Fruit fly (Drosophila melanogaster): ENCODE results near the gene Tdrd3.

Gene Tdrd3

DNA sequence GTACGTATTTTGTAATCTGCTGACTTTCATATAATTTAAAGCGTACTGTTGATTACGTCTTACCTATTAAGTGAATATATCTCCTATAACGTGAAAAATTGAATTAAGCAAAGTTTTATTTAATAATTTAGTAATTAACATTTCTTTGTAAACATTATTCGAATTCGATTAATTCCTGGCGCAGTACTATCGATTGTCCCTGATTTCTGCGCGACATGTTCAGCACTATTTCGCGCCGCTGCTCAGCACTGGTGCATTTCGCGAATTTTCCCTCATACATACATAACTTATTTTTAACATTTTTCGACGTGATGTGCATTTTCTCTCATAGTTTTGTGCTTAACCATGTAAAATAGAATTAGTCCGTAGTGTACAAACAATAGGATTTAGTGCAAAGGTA, 3.1 kb downstream of the Tdrd3 start, which contains the start of gene Helz (continued):
- TF ChIP-seq HLH3B (GFP tag; IDR thresholded peaks at IDR 0.05) (no peak), sqz (GFP tag; optimal IDR thresholded peaks at IDR 0.05) (no peak), bigmax (GFP tag; optimal IDR thresholded peaks at IDR 0.05) (no peak), CG11456 (GFP tag; IDR thresholded peaks at IDR 0.05) (peak; percentile 30; the same call in 1 of the 3 replicates), pnt (GFP tag; optimal IDR thresholded peaks at IDR 0.05) (no peak), Awh (GFP tag; IDR thresholded peaks at IDR 0.05) (no peak), tna (GFP tag; IDR thresholded peaks at IDR 0.05; ENCODE audit: partially characterized antibody) (no peak), Optix (GFP tag; IDR thresholded peaks at IDR 0.05) (no peak)

DNA sequence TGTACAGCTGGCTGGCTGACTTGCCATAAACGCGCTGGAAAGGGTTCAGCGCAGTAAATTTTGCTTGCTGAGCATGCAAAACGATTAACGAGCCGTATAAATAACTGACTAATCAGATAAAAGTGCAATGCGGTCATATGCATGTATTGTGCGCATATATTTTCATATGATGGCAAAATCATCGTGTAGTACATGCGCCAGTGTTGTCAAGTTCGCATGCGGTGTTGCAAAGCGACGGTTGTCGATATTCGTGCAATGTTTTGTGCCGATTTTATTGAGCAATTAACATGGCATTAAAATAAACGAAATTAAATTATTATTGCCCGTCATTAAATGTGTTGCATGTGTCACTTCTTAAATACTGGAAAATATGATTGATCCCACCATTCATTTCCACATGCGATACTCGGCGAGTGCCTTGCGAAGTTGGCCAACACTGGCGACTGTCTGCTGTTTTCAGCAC, 3.6 kb downstream of the Tdrd3 start:
- TF ChIP-seq Dfd (GFP tag; optimal IDR thresholded peaks at IDR 0.05) (no peak), en (GFP tag; optimal IDR thresholded peaks at IDR 0.05) (peak; percentile 77), grau (tag; optimal IDR thresholded peaks at IDR 0.05) (peak; percentile 67), Ets97D (GFP tag; optimal IDR thresholded peaks at IDR 0.05) (peak; percentile 70), cg (GFP tag; optimal IDR thresholded peaks at IDR 0.05) (peak; percentile 46), disco-r (GFP tag; optimal IDR thresholded peaks at IDR 0.05) (peak; percentile 76), Deaf1 (tag; optimal IDR thresholded peaks at IDR 0.05) (no peak), slou (GFP tag; optimal IDR thresholded peaks at IDR 0.05) (peak; percentile 64), Dll (GFP tag; IDR thresholded peaks at IDR 0.05; ENCODE audit: partially characterized antibody) (peak; percentile 85), bsh (GFP tag; optimal IDR thresholded peaks at IDR 0.05) (peak in 1 of 2 experiments; percentile 58), hkb (optimal IDR thresholded peaks at IDR 0.05) (peak; percentile 47), hkb (GFP tag; IDR thresholded peaks at IDR 0.05) (peak; percentile 69), CG2199 (GFP tag; IDR thresholded peaks at IDR 0.05) (0 out of 3 replicates have a peak, but pooled peaks have one; percentile 64), insv (GFP tag; optimal IDR thresholded peaks at IDR 0.05) (no peak), CG13424 (tag; optimal IDR thresholded peaks at IDR 0.05) (peak; percentile 56), CG9727 (GFP tag; optimal IDR thresholded peaks at IDR 0.05) (peak; percentile 64), CG34224 (GFP tag; IDR thresholded peaks at IDR 0.05; ENCODE audit: partially characterized antibody) (peak; percentile 86), CG11696 (GFP tag; IDR thresholded peaks at IDR 0.05) (0 out of 2 replicates have a peak, but pooled peaks have one; percentile 14), Lpt (GFP tag; optimal IDR thresholded peaks at IDR 0.05) (no peak), CG4730 (GFP tag; IDR thresholded peaks at IDR 0.05) (peak; percentile 55), mam (GFP tag; optimal IDR thresholded peaks at IDR 0.05) (peak; percentile 91), CG6683 (GFP tag; optimal IDR thresholded peaks at IDR 0.05) (peak; percentile 8), Eip74EF (GFP tag; optimal IDR thresholded peaks at IDR 0.05) (no peak), CG8765 (GFP tag; IDR thresholded peaks at IDR 0.05) (peak; percentile 44; the same call in 1 of the 2 replicates), btn (GFP tag; optimal IDR thresholded peaks at IDR 0.05) (peak; percentile 56), so (GFP tag; IDR thresholded peaks at IDR 0.05) (peak; percentile 77; the same call in 2 of the 3 replicates), CG7987 (GFP tag; optimal IDR thresholded peaks at IDR 0.05) (peak; percentile 49), CG3847 (GFP tag; IDR thresholded peaks at IDR 0.05) (peak; percentile 88), chinmo (GFP tag; IDR thresholded peaks at IDR 0.05; ENCODE audit: partially characterized antibody) (0 out of 4 replicates have a peak, but pooled peaks have one; percentile 33), CG17568 (GFP tag; optimal IDR thresholded peaks at IDR 0.05) (no peak), CG4424 (GFP tag; optimal IDR thresholded peaks at IDR 0.05) (peak; percentile 65), vvl (GFP tag; IDR thresholded peaks at IDR 0.05) (peak; percentile 80), CG15073 (GFP tag; optimal IDR thresholded peaks at IDR 0.05) (no peak), eve (GFP tag; optimal IDR thresholded peaks at IDR 0.05) (no peak), Bdp1 (GFP tag; optimal IDR thresholded peaks at IDR 0.05) (peak; percentile 83), BtbVII (GFP tag; optimal IDR thresholded peaks at IDR 0.05) (peak; percentile 49), Elba2 (GFP tag; optimal IDR thresholded peaks at IDR 0.05) (peak; percentile 70), schlank (tag; optimal IDR thresholded peaks at IDR 0.05) (peak; percentile 69), CG7745 (tag; optimal IDR thresholded peaks at IDR 0.05) (no peak), CG2129 (GFP tag; IDR thresholded peaks at IDR 0.05; ENCODE audit: partially characterized antibody) (peak; percentile 81), CG7839 (tag; optimal IDR thresholded peaks at IDR 0.05) (no peak), yki (optimal IDR thresholded peaks at IDR 0.05) (no peak)
